Fruit fly (Drosophila melanogaster): ENCODE measurements around the gene CG14391.

The CG14391 gene

dm6 chr3R:12716251-12716650 lies 21.6 kb upstream of the CG14391 start (continued):
- TF ChIP-seq CG2202 (tag; optimal IDR thresholded peaks at IDR 0.05) (no peak), CG15269 (tag; optimal IDR thresholded peaks at IDR 0.05) (peak; percentile 36), NC2α (GFP tag; optimal IDR thresholded peaks at IDR 0.05) (no peak), CG34376 (GFP tag; optimal IDR thresholded peaks at IDR 0.05) (peak; percentile 70), Trl (optimal IDR thresholded peaks at IDR 0.05) (no peak), Trl (GFP tag; optimal IDR thresholded peaks at IDR 0.05) (no peak), Optix (GFP tag; IDR thresholded peaks at IDR 0.05) (no peak), Kr (GFP tag; optimal IDR thresholded peaks at IDR 0.05) (no peak), CG3281 (GFP tag; optimal IDR thresholded peaks at IDR 0.05) (peak; percentile 16), sim (GFP tag; IDR thresholded peaks at IDR 0.05) (no peak), CG9727 (GFP tag; optimal IDR thresholded peaks at IDR 0.05) (no peak), YL-1 (GFP tag; optimal IDR thresholded peaks at IDR 0.05) (no peak), BEAF-32 (GFP tag; optimal IDR thresholded peaks at IDR 0.05) (no peak), lab (GFP tag; optimal IDR thresholded peaks at IDR 0.05) (peak; percentile 60), CG2875 (GFP tag; optimal IDR thresholded peaks at IDR 0.05) (no peak), CTCF (GFP tag; optimal IDR thresholded peaks at IDR 0.05) (no peak), aop (GFP tag; IDR thresholded peaks at IDR 0.05) (no peak), sisA (GFP tag; IDR thresholded peaks at IDR 0.05) (no peak), p53 (GFP tag; optimal IDR thresholded peaks at IDR 0.05) (no peak), CG7987 (GFP tag; optimal IDR thresholded peaks at IDR 0.05) (peak; percentile 26), CrebB (tag; optimal IDR thresholded peaks at IDR 0.05) (peak; percentile 1), CG1233 (GFP tag; optimal IDR thresholded peaks at IDR 0.05) (no peak), stwl (tag; optimal IDR thresholded peaks at IDR 0.05) (no peak), CG14050 (GFP tag; IDR thresholded peaks at IDR 0.05) (no peak), slou (GFP tag; optimal IDR thresholded peaks at IDR 0.05) (no peak), Dp (GFP tag; optimal IDR thresholded peaks at IDR 0.05) (no peak), NfI (GFP tag; optimal IDR thresholded peaks at IDR 0.05) (no peak), Mes4 (GFP tag; optimal IDR thresholded peaks at IDR 0.05) (no peak), CG4617 (GFP tag; optimal IDR thresholded peaks at IDR 0.05; ENCODE audit: borderline replicate concordance) (no peak), CG11695 (GFP tag; IDR thresholded peaks at IDR 0.05) (no peak), Aef1 (GFP tag; IDR thresholded peaks at IDR 0.05) (no peak), disco-r (GFP tag; optimal IDR thresholded peaks at IDR 0.05) (no peak), CG8281 (tag; optimal IDR thresholded peaks at IDR 0.05) (peak; percentile 25), CG2678 (tag; optimal IDR thresholded peaks at IDR 0.05) (peak; percentile 55), Antp (GFP tag; optimal IDR thresholded peaks at IDR 0.05) (no peak), tx (GFP tag; optimal IDR thresholded peaks at IDR 0.05) (no peak), CG1647 (GFP tag; optimal IDR thresholded peaks at IDR 0.05) (no peak), CG7556 (GFP tag; optimal IDR thresholded peaks at IDR 0.05) (no peak), CG9932 (GFP tag; IDR thresholded peaks at IDR 0.05) (no peak), dati (GFP tag; IDR thresholded peaks at IDR 0.05) (no peak), jigr1 (GFP tag; IDR thresholded peaks at IDR 0.05) (no peak), HmgZ (tag; optimal IDR thresholded peaks at IDR 0.05) (peak; percentile 21), CG15514 (GFP tag; optimal IDR thresholded peaks at IDR 0.05) (no peak), sd (tag; optimal IDR thresholded peaks at IDR 0.05) (peak; percentile 22), luna (GFP tag; optimal IDR thresholded peaks at IDR 0.05) (no peak), CG11696 (GFP tag; IDR thresholded peaks at IDR 0.05) (no peak), caup (GFP tag; optimal IDR thresholded peaks at IDR 0.05; ENCODE audit: severe bottlenecking) (peak; percentile 35), CG31224 (GFP tag; IDR thresholded peaks at IDR 0.05) (no peak), Doc3 (GFP tag; IDR thresholded peaks at IDR 0.05; ENCODE audit: partially characterized antibody) (no peak), Fer3 (tag; optimal IDR thresholded peaks at IDR 0.05) (peak; percentile 40), Med (GFP tag) (peak; percentile 52), wek (GFP tag; optimal IDR thresholded peaks at IDR 0.05) (no peak), CG31388 (GFP tag; optimal IDR thresholded peaks at IDR 0.05) (no peak)
